Fruit fly (Drosophila melanogaster): ENCODE measurements around the gene Ranbp21.

DNA sequence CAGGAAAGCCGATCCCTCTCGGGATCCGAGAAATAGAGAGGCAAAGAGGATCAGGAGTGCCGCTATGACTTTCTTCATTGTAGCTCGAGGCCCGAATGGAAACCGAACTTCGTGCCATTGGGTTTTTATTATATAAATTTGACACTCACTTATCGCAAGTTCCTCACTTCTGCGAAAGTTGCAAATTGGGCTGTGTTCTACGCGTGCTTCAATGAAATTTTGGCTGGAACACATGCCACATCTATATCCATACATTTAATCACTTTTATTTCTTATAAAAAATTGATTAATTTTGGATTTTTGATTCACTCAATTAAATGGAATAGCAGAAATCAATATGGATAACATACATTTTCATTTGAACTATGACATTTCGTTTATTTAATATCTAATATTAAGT is 36.8 kb upstream of the Ranbp21 start, which contains the start of gene CG14227:
- TF ChIP-seq h (GFP tag; optimal IDR thresholded peaks at IDR 0.05) (no peak), rgr (GFP tag; optimal IDR thresholded peaks at IDR 0.05) (no peak), psq (GFP tag; optimal IDR thresholded peaks at IDR 0.05) (no peak), Dfd (GFP tag; optimal IDR thresholded peaks at IDR 0.05) (no peak), br (GFP tag; optimal IDR thresholded peaks at IDR 0.05) (no peak), OdsH (GFP tag; optimal IDR thresholded peaks at IDR 0.05) (no peak), pan (optimal IDR thresholded peaks at IDR 0.05) (no peak), sage (GFP tag; optimal IDR thresholded peaks at IDR 0.05) (no peak), fru (GFP tag; optimal IDR thresholded peaks at IDR 0.05) (no peak), CG32264 (GFP tag; optimal IDR thresholded peaks at IDR 0.05) (no peak), usp (GFP tag; optimal IDR thresholded peaks at IDR 0.05) (no peak), Dif (GFP tag; optimal IDR thresholded peaks at IDR 0.05; ENCODE audit: partially characterized antibody) (no peak)

Measured in whole organism, wandering third instar larva.